Fruit fly (Drosophila melanogaster): ENCODE data around the gene stx.

- TF ChIP-seq ttk (GFP tag; IDR thresholded peaks at IDR 0.05) (no peak), ash1 (GFP tag; optimal IDR thresholded peaks at IDR 0.05) (no peak), vfl (GFP tag; optimal IDR thresholded peaks at IDR 0.05) (no peak), Med (GFP tag) (peak; percentile 85), Asciz (GFP tag; optimal IDR thresholded peaks at IDR 0.05) (no peak), Bteb2 (GFP tag; optimal IDR thresholded peaks at IDR 0.05) (no peak), CG12155 (GFP tag; optimal IDR thresholded peaks at IDR 0.05) (no peak), tap (tag; optimal IDR thresholded peaks at IDR 0.05) (no peak), CG34376 (GFP tag; optimal IDR thresholded peaks at IDR 0.05) (no peak), gcm2 (GFP tag; optimal IDR thresholded peaks at IDR 0.05) (no peak), CG4730 (GFP tag; IDR thresholded peaks at IDR 0.05) (no peak), Dfd (GFP tag; optimal IDR thresholded peaks at IDR 0.05) (no peak), CG1603 (tag; optimal IDR thresholded peaks at IDR 0.05) (peak; percentile 11)
Observed at dm6 chrX:10738835-10739371, 5.8 kb downstream of the stx start.

Measured in whole organism, embryonic.